Worm (Caenorhabditis elegans) whole organism, L4 larva: ENCODE data around the gene ndx-3.

Experiments
- ama-1 ChIP-seq: fragments of 150-350 bp; optimal IDR thresholded peaks from 2 replicates; lab custom pipeline; 2014; ENCODE audit warnings: inconsistent platforms, mixed read lengths
- ztf-11 ChIP-seq: fragments of 150-350 bp; optimal IDR thresholded peaks from 2 replicates; lab custom pipeline; 2014; ENCODE audit warnings: missing biosample characterization, missing genetic modification characterization

DNA sequence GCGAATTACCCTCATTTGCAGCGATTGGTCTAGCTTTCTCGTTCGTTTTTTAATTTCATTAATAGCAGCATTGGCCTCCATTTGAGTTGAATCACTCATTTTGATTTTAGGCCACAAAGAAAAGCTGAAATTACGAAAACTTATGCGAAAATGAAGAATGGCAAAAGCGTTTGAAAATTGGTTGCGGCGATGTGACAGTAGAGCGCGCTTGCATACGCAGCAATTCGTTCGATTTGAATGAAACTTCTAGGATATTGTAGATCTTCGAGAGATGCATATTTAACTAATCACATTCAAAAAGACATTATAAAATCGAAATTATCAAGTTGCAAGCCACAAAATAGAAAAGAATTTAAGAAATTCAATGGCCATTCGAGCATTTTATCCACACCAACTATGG is 6.3 kb downstream of the ndx-3 start, which contains the start of gene ulp-2:
- TF ChIP-seq ama-1 (lab: Kevin White, UChicago), result no peak
- TF ChIP-seq ztf-11 (tag; lab: Kevin White, UChicago), result no peak
